Fruit fly (Drosophila melanogaster) Kc167 (cell line): Measurements from ENCODE around the gene SmydA-4.
"Not testable (repeated sequence)": the region's sequence is repeated elsewhere in the genome, so short reads cannot be mapped to it uniquely, and the experiment has no call there.

ENCODE experiments used
- Myc ChIP-seq: fragments of >200 bp; optimal IDR thresholded peaks from 2 replicates; lab custom pipeline; 2017; ENCODE audit warnings: missing external identifiers
- Sin3A ChIP-seq: fragments of >200 bp; optimal IDR thresholded peaks from 2 replicates; lab custom pipeline; 2018; ENCODE audit warnings: missing external identifiers
- h ChIP-seq: fragments of >200 bp; optimal IDR thresholded peaks from 3 replicates; lab custom pipeline; 2018; ENCODE audit warnings: missing external identifiers
- insv ChIP-seq: fragments of >200 bp; optimal IDR thresholded peaks from 3 replicates; lab custom pipeline; 2018; ENCODE audit warnings: missing external identifiers
- psq ChIP-seq: fragments of >200 bp; optimal IDR thresholded peaks from 2 replicates; lab custom pipeline; 2017; ENCODE audit warnings: missing external identifiers
- ttk ChIP-seq: sonication (Bioruptor generic); optimal IDR thresholded peaks from 2 replicates; lab custom pipeline; 2017; ENCODE audit warnings: missing external identifiers

The SmydA-4 gene

dm6 chrX:11092201-11092600, 47.6 kb downstream of the SmydA-4 start, which contains the start of gene CG2061:
CG2061 (plus strand) TSS chrX:11092492.
- TF ChIP-seq Sin3A (lab: Kevin White, UChicago), result no peak
- no peak for TF ChIP-seq insv
- TF ChIP-seq psq (lab: Kevin White, UChicago), result no peak
- TF ChIP-seq h, result no peak
- TF ChIP-seq Myc (lab: Kevin White, UChicago), result no peak
- TF ChIP-seq ttk (lab: Kevin White, UChicago), result no peak

- TF ChIP-seq ttk (lab: Kevin White, UChicago), result no peak
- TF ChIP-seq Sin3A (lab: Kevin White, UChicago), result no peak
- no peak for TF ChIP-seq Myc (lab: Kevin White, UChicago)
- TF ChIP-seq psq (lab: Kevin White, UChicago), result no peak
- no peak for TF ChIP-seq h
- TF ChIP-seq insv, result no peak
Observed at dm6 chrX:11095276-11095675, 50.7 kb downstream of the SmydA-4 start.

- not testable (repeated sequence) for TF ChIP-seq Sin3A (lab: Kevin White, UChicago); h; ttk (lab: Kevin White, UChicago)
Observed at dm6 chrX:11095973-11096372, 51.4 kb downstream of the SmydA-4 start, which contains the start of gene CG42249. CG42249 (plus strand) TSS chrX:11096273.
